Worm (Caenorhabditis elegans): Measurements from ENCODE around the gene daf-22.

Gene daf-22

ce11 chrII:12457275-12457674, 31.8 kb upstream of the daf-22 start, which contains the start of gene sre-38:
Gene sre-38 (plus strand): TSS chrII:12457575.
- TF ChIP-seq alr-1 (tag; optimal IDR thresholded peaks at IDR 0.05) (no peak), lsy-2 (tag; optimal IDR thresholded peaks at IDR 0.05) (no peak), nhr-237 (tag; optimal IDR thresholded peaks at IDR 0.05) (no peak), sma-3 (GFP tag; optimal IDR thresholded peaks at IDR 0.05) (no peak), fos-1 (tag; optimal IDR thresholded peaks at IDR 0.05) (no peak), unc-62 (GFP tag; optimal IDR thresholded peaks at IDR 0.05) (no peak), ztf-11 (tag; optimal IDR thresholded peaks at IDR 0.05) (no peak), lin-11 (tag; optimal IDR thresholded peaks at IDR 0.05) (no peak), nhr-129 (tag; optimal IDR thresholded peaks at IDR 0.05) (no peak), mdl-1 (tag; optimal IDR thresholded peaks at IDR 0.05) (no peak), R02D3.7 (tag; optimal IDR thresholded peaks at IDR 0.05) (no peak)

- TF ChIP-seq zag-1 (tag; optimal IDR thresholded peaks at IDR 0.05) (no peak), nhr-237 (tag; optimal IDR thresholded peaks at IDR 0.05) (no peak), nhr-77 (tag; optimal IDR thresholded peaks at IDR 0.05) (no peak), nhr-11 (tag; optimal IDR thresholded peaks at IDR 0.05) (no peak), dmd-4 (tag; optimal IDR thresholded peaks at IDR 0.05) (no peak), sem-4 (tag; optimal IDR thresholded peaks at IDR 0.05) (no peak), ama-1 (optimal IDR thresholded peaks at IDR 0.05) (no peak), nhr-23 (tag; optimal IDR thresholded peaks at IDR 0.05) (no peak), egl-27 (tag; optimal IDR thresholded peaks at IDR 0.05) (no peak), nhr-25 (tag; optimal IDR thresholded peaks at IDR 0.05) (no peak), blmp-1 (tag; optimal IDR thresholded peaks at IDR 0.05; ENCODE audit: insufficient read depth) (no peak), ZK546.5 (tag; optimal IDR thresholded peaks at IDR 0.05) (no peak), F13H6.1 (tag; optimal IDR thresholded peaks at IDR 0.05) (no peak), lin-13 (GFP tag; optimal IDR thresholded peaks at IDR 0.05) (no peak), mbf-1 (tag; optimal IDR thresholded peaks at IDR 0.05) (no peak), skn-1 (tag; optimal IDR thresholded peaks at IDR 0.05) (no peak), gmeb-1 (tag; optimal IDR thresholded peaks at IDR 0.05) (no peak), R02D3.7 (tag; optimal IDR thresholded peaks at IDR 0.05) (no peak), aly-2 (tag; optimal IDR thresholded peaks at IDR 0.05) (no peak)
Observed at ce11 chrII:12456633-12457032, 31.1 kb upstream of the daf-22 start, which contains the start of gene sre-32. Gene sre-32 (minus strand): TSS chrII:12456733.

ce11 chrII:12452754-12453352, 27.4 kb upstream of the daf-22 start, which contains the start of the genes sre-35 and sre-33:
Gene sre-35 (minus strand): TSS chrII:12452854.
Gene sre-33 (plus strand): TSS chrII:12453302.
- TF ChIP-seq nhr-11 (tag; optimal IDR thresholded peaks at IDR 0.05) (no peak), unc-39 (tag; optimal IDR thresholded peaks at IDR 0.05) (no peak), ZK546.5 (tag; optimal IDR thresholded peaks at IDR 0.05) (no peak), nhr-12 (tag; optimal IDR thresholded peaks at IDR 0.05) (no peak), egl-27 (tag; optimal IDR thresholded peaks at IDR 0.05) (no peak), peb-1 (tag; optimal IDR thresholded peaks at IDR 0.05) (no peak), snpc-4 (tag; optimal IDR thresholded peaks at IDR 0.05) (no peak), fos-1 (tag; optimal IDR thresholded peaks at IDR 0.05) (no peak), elt-1 (tag; optimal IDR thresholded peaks at IDR 0.05) (no peak), sma-3 (GFP tag; optimal IDR thresholded peaks at IDR 0.05) (no peak), C34F6.9 (tag; optimal IDR thresholded peaks at IDR 0.05) (no peak), unc-62 (GFP tag; optimal IDR thresholded peaks at IDR 0.05) (no peak)

ce11 chrII:12449849-12450248, 24.4 kb upstream of the daf-22 start, which contains the start of gene sre-34:
Gene sre-34 (plus strand): TSS chrII:12450149.
- TF ChIP-seq mab-5 (tag; optimal IDR thresholded peaks at IDR 0.05) = no peak
- no peak for TF ChIP-seq crh-2 (tag; optimal IDR thresholded peaks at IDR 0.05)
- no peak for TF ChIP-seq F13H6.1 (tag; optimal IDR thresholded peaks at IDR 0.05)
- TF ChIP-seq lin-13 (GFP tag; optimal IDR thresholded peaks at IDR 0.05) = no peak
- TF ChIP-seq lin-39 (tag; optimal IDR thresholded peaks at IDR 0.05) = no peak
- no peak for TF ChIP-seq nhr-21 (tag; optimal IDR thresholded peaks at IDR 0.05)
- TF ChIP-seq peb-1 (tag; optimal IDR thresholded peaks at IDR 0.05) = no peak
